Fruit fly (Drosophila melanogaster): ENCODE data around the gene iPLA2-VIA.
A peak's percentile ranks its signal among the peaks of the same experiment; 100 is the strongest.

The iPLA2-VIA gene

dm6 chr3L:9853140-9853746, 10.9 kb downstream of the iPLA2-VIA start (continued):
- no peak for TF ChIP-seq CG2129 (GFP tag; IDR thresholded peaks at IDR 0.05; ENCODE audit: partially characterized antibody)
- no peak for TF ChIP-seq CG3995 (GFP tag; optimal IDR thresholded peaks at IDR 0.05)
- no peak for TF ChIP-seq trem (tag; optimal IDR thresholded peaks at IDR 0.05)
- TF ChIP-seq CG14860 (GFP tag; IDR thresholded peaks at IDR 0.05; ENCODE audit: partially characterized antibody) = no peak
- no peak for TF ChIP-seq Jarid2 (GFP tag; optimal IDR thresholded peaks at IDR 0.05)
- no peak for TF ChIP-seq YL-1 (GFP tag; optimal IDR thresholded peaks at IDR 0.05)
- peak in 1 of 2 experiments; percentile 71 for TF ChIP-seq eve (GFP tag; optimal IDR thresholded peaks at IDR 0.05)
- TF ChIP-seq sens (GFP tag) = peak; percentile 4
- no peak for TF ChIP-seq ham (GFP tag; IDR thresholded peaks at IDR 0.05)
- TF ChIP-seq CG1603 (tag; optimal IDR thresholded peaks at IDR 0.05) = no peak
- no peak for TF ChIP-seq Fer1 (GFP tag; optimal IDR thresholded peaks at IDR 0.05)
- no peak for TF ChIP-seq CG11560 (tag; IDR thresholded peaks at IDR 0.05)
- no peak for TF ChIP-seq CG6813 (GFP tag; optimal IDR thresholded peaks at IDR 0.05)
- TF ChIP-seq CG42726 (GFP tag; IDR thresholded peaks at IDR 0.05; ENCODE audit: partially characterized antibody) = 0 out of 2 replicates have a peak, but pooled peaks have one; percentile 12
- TF ChIP-seq Trl (optimal IDR thresholded peaks at IDR 0.05) = no peak
- no peak for TF ChIP-seq Trl (GFP tag; optimal IDR thresholded peaks at IDR 0.05)
- no peak for TF ChIP-seq Mrtf (GFP tag; IDR thresholded peaks at IDR 0.05)
- no peak for TF ChIP-seq run (tag; optimal IDR thresholded peaks at IDR 0.05)
- TF ChIP-seq Kr (GFP tag; optimal IDR thresholded peaks at IDR 0.05) = peak; percentile 47
- TF ChIP-seq HmgZ (tag; optimal IDR thresholded peaks at IDR 0.05) = no peak
- no peak for TF ChIP-seq CG7928 (GFP tag; optimal IDR thresholded peaks at IDR 0.05)
- no peak for TF ChIP-seq Ssrp (tag; optimal IDR thresholded peaks at IDR 0.05)
- TF ChIP-seq CG16813 (GFP tag; IDR thresholded peaks at IDR 0.05; ENCODE audit: partially characterized antibody) = no peak
- no peak for TF ChIP-seq CG7786 (GFP tag; optimal IDR thresholded peaks at IDR 0.05)
- no peak for TF ChIP-seq H15 (GFP tag; IDR thresholded peaks at IDR 0.05)
- TF ChIP-seq CG6175 (GFP tag; IDR thresholded peaks at IDR 0.05) = no peak
- no peak for TF ChIP-seq onecut (GFP tag; IDR thresholded peaks at IDR 0.05)
- TF ChIP-seq HLHmδ (GFP tag; optimal IDR thresholded peaks at IDR 0.05) = no peak
- no peak for TF ChIP-seq dati (GFP tag; IDR thresholded peaks at IDR 0.05)
- no peak for TF ChIP-seq pb (GFP tag; optimal IDR thresholded peaks at IDR 0.05)
- TF ChIP-seq pita (GFP tag; optimal IDR thresholded peaks at IDR 0.05) = no peak
- TF ChIP-seq CG15601 (tag; optimal IDR thresholded peaks at IDR 0.05) = no peak
- no peak for TF ChIP-seq CG15269 (tag; optimal IDR thresholded peaks at IDR 0.05)
- TF ChIP-seq ftz-f1 (GFP tag; optimal IDR thresholded peaks at IDR 0.05) = no peak
- no peak for TF ChIP-seq CG10147 (GFP tag; optimal IDR thresholded peaks at IDR 0.05)
- TF ChIP-seq CG11504 (tag; optimal IDR thresholded peaks at IDR 0.05) = peak; percentile 15
- TF ChIP-seq CrebB (tag; optimal IDR thresholded peaks at IDR 0.05) = no peak
- no peak for TF ChIP-seq pros (GFP tag; optimal IDR thresholded peaks at IDR 0.05)
- TF ChIP-seq Camta (GFP tag; optimal IDR thresholded peaks at IDR 0.05) = no peak
- no peak for TF ChIP-seq pzg (GFP tag; optimal IDR thresholded peaks at IDR 0.05)
- no peak for TF ChIP-seq CG12744 (GFP tag; optimal IDR thresholded peaks at IDR 0.05)
- TF ChIP-seq CG17186 (GFP tag; optimal IDR thresholded peaks at IDR 0.05) = no peak
- TF ChIP-seq CG10979 (tag; optimal IDR thresholded peaks at IDR 0.05) = no peak
- no peak for TF ChIP-seq Dad (GFP tag; optimal IDR thresholded peaks at IDR 0.05)
- TF ChIP-seq slp2 (GFP tag; optimal IDR thresholded peaks at IDR 0.05) = no peak
- no peak for TF ChIP-seq CG4424 (GFP tag; optimal IDR thresholded peaks at IDR 0.05)
- no peak for TF ChIP-seq CG5245 (GFP tag; optimal IDR thresholded peaks at IDR 0.05)
- TF ChIP-seq CG6254 (GFP tag; optimal IDR thresholded peaks at IDR 0.05) = no peak
- peak; percentile 20 for TF ChIP-seq Med (GFP tag)

Measured in whole organism, embryonic.